Worm (Caenorhabditis elegans) whole organism, midembryonic: ENCODE results near the gene F58E6.11.

Experiments
- T22C8.4 ChIP-seq: fragments of 200-800 bp; sonication (Bioruptor generic); IDR thresholded peaks from 2 replicates; pipeline ENCODE4 v1.3.6; 2022; ENCODE audit warnings: missing genetic modification characterization, missing compliant biosample characterization
- cog-1 ChIP-seq: sonication (generic microtip); optimal IDR thresholded peaks from 2 replicates; lab custom pipeline; 2016; ENCODE audit warnings: missing genetic modification characterization, missing compliant biosample characterization
- flt-1 ChIP-seq: fragments of 200-800 bp; sonication (Bioruptor generic); IDR thresholded peaks from 2 replicates; pipeline ENCODE4 v1.3.6; 2022; ENCODE audit warnings: missing genetic modification characterization, missing compliant biosample characterization
- klf-2 ChIP-seq: fragments of 200-800 bp; sonication (Bioruptor generic); conservative IDR thresholded peaks from 2 replicates; pipeline ENCODE4 v1.3.6; 2022; ENCODE audit warnings: missing genetic modification reagents, missing genetic modification characterization, missing compliant biosample characterization
- med-1 ChIP-seq: sonication (generic microtip); optimal IDR thresholded peaks from 2 replicates; lab custom pipeline; 2017; ENCODE audit warnings: missing genetic modification characterization, mild to moderate bottlenecking, missing compliant biosample characterization, antibody characterized with exemption, missing genetic modification reagents; ENCODE audit not compliant: insufficient read depth
- ref-1 ChIP-seq: fragments of 200-800 bp; sonication (Bioruptor generic); conservative IDR thresholded peaks from 2 replicates; pipeline ENCODE4 v1.3.6; 2022; ENCODE audit warnings: missing genetic modification reagents, missing genetic modification characterization, missing compliant biosample characterization
- tab-1 ChIP-seq: fragments of 200-800 bp; sonication (Bioruptor generic); IDR thresholded peaks from 2 replicates; pipeline ENCODE4 v1.3.6; 2022; ENCODE audit warnings: missing genetic modification characterization, missing compliant biosample characterization
- ztf-23 ChIP-seq: fragments of 200-800 bp; sonication (Bioruptor generic); IDR thresholded peaks from 2 replicates; pipeline ENCODE4 v1.3.6; 2022; ENCODE audit warnings: missing genetic modification reagents, missing genetic modification characterization, missing compliant biosample characterization
- ztf-29 ChIP-seq: fragments of 200-800 bp; sonication (Bioruptor generic); IDR thresholded peaks from 2 replicates; pipeline ENCODE4 v1.3.6; 2022; ENCODE audit warnings: missing genetic modification reagents, missing genetic modification characterization, missing compliant biosample characterization

The F58E6.11 gene

DNA sequence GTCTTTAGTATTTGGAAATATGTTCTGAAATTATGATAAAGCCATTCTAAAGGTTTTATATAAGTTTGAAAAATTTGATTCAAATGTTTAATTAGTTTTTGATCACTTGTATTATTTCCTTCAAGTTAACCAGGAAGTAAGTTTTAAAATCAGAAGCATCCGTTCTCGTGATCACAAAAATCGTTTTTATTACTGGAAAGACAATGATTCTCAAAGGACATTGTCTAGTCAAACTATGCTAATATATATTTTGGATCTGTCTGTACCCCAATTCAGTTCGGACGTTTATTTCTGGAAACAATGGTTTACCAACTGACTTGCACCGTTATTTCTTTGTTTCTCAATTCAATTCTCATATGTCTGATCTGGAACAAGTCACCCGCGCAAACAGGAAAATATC is 41.4 kb downstream of the F58E6.11 start, which contains the start of gene str-188:
str-188 (plus strand) TSS at position 301 of the 400 bp plus-strand sequence.
- TF ChIP-seq tab-1 (GFP tag; lab: Robert Waterston, UW) = no peak
- no peak for TF ChIP-seq ref-1
- no peak for TF ChIP-seq T22C8.4 (GFP tag; lab: Robert Waterston, UW)
- no peak for TF ChIP-seq flt-1 (GFP tag; lab: Robert Waterston, UW)
- TF ChIP-seq klf-2 (GFP tag; lab: Robert Waterston, UW) = no peak
- TF ChIP-seq med-1 (GFP tag; lab: Kevin White, UChicago) = no peak
- TF ChIP-seq ztf-23 (GFP tag; lab: Robert Waterston, UW) = no peak
- TF ChIP-seq cog-1 (tag; lab: Kevin White, UChicago) = no peak
- TF ChIP-seq ztf-29 (GFP tag; lab: Robert Waterston, UW) = no peak

- TF ChIP-seq T22C8.4 (GFP tag; lab: Robert Waterston, UW) (no peak), klf-2 (GFP tag; lab: Robert Waterston, UW) (no peak), ztf-23 (GFP tag; lab: Robert Waterston, UW) (no peak), ztf-29 (GFP tag; lab: Robert Waterston, UW) (no peak), flt-1 (GFP tag; lab: Robert Waterston, UW) (no peak), cog-1 (tag; lab: Kevin White, UChicago) (no peak), med-1 (GFP tag; lab: Kevin White, UChicago) (no peak)
These were observed 42.9 kb downstream of the F58E6.11 start, which contains the start of gene F40F9.3 for ce11 chrV:9714909-9715308. Gene F40F9.3 (plus strand): TSS chrV:9715209.

ce11 chrV:9713532-9713931 is 44.3 kb downstream of the F58E6.11 start, which contains the start of gene F40F9.10:
Gene F40F9.10 (minus strand): TSS chrV:9713632.
- no peak for TF ChIP-seq ztf-23 (GFP tag; lab: Robert Waterston, UW)
- no peak for TF ChIP-seq med-1 (GFP tag; lab: Kevin White, UChicago)
- no peak for TF ChIP-seq ref-1
- no peak for TF ChIP-seq klf-2 (GFP tag; lab: Robert Waterston, UW)
- no peak for TF ChIP-seq T22C8.4 (GFP tag; lab: Robert Waterston, UW)
- TF ChIP-seq ztf-29 (GFP tag; lab: Robert Waterston, UW) = no peak
- TF ChIP-seq flt-1 (GFP tag; lab: Robert Waterston, UW) = no peak
- TF ChIP-seq tab-1 (GFP tag; lab: Robert Waterston, UW) = no peak
- TF ChIP-seq cog-1 (tag; lab: Kevin White, UChicago) = no peak

- TF ChIP-seq tab-1 (GFP tag; lab: Robert Waterston, UW) = no peak
- no peak for TF ChIP-seq ztf-23 (GFP tag; lab: Robert Waterston, UW)
- TF ChIP-seq klf-2 (GFP tag; lab: Robert Waterston, UW) = no peak
- TF ChIP-seq ztf-29 (GFP tag; lab: Robert Waterston, UW) = no peak
- no peak for TF ChIP-seq T22C8.4 (GFP tag; lab: Robert Waterston, UW)
- no peak for TF ChIP-seq ref-1
- TF ChIP-seq cog-1 (tag; lab: Kevin White, UChicago) = no peak
- no peak for TF ChIP-seq med-1 (GFP tag; lab: Kevin White, UChicago)
- no peak for TF ChIP-seq flt-1 (GFP tag; lab: Robert Waterston, UW)
These were observed 45.2 kb downstream of the F58E6.11 start for ce11 chrV:9712418-9713173.

DNA sequence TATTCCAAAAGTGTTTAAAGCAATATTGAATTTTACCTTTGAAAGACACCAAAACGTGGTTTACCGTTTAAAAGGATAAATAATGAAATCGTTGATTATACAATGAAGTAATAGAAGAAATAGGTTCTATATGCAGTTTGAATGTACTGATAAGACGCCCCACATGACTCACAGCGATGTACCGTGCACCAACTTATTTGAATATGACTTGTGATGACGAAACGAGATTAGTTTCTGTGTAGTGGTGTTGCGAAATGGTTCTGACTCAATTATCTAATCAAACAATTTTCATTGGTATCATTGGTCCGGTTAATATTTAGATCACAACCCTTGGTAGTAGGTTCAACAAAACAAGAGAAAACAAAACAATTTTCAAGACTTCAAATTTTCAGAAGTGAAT is 46.6 kb downstream of the F58E6.11 start:
- TF ChIP-seq med-1 (GFP tag; lab: Kevin White, UChicago) = no peak
- TF ChIP-seq tab-1 (GFP tag; lab: Robert Waterston, UW) = no peak
- no peak for TF ChIP-seq klf-2 (GFP tag; lab: Robert Waterston, UW)
- no peak for TF ChIP-seq T22C8.4 (GFP tag; lab: Robert Waterston, UW)
- no peak for TF ChIP-seq ztf-29 (GFP tag; lab: Robert Waterston, UW)
- no peak for TF ChIP-seq cog-1 (tag; lab: Kevin White, UChicago)
- no peak for TF ChIP-seq ref-1
- no peak for TF ChIP-seq ztf-23 (GFP tag; lab: Robert Waterston, UW)
- TF ChIP-seq flt-1 (GFP tag; lab: Robert Waterston, UW) = no peak

- TF ChIP-seq cog-1 (tag; lab: Kevin White, UChicago) = no peak
- no peak for TF ChIP-seq tab-1 (GFP tag; lab: Robert Waterston, UW)
- TF ChIP-seq T22C8.4 (GFP tag; lab: Robert Waterston, UW) = no peak
- TF ChIP-seq ztf-29 (GFP tag; lab: Robert Waterston, UW) = no peak
- TF ChIP-seq klf-2 (GFP tag; lab: Robert Waterston, UW) = no peak
- TF ChIP-seq flt-1 (GFP tag; lab: Robert Waterston, UW) = no peak
- TF ChIP-seq ztf-23 (GFP tag; lab: Robert Waterston, UW) = no peak
- no peak for TF ChIP-seq ref-1
- no peak for TF ChIP-seq med-1 (GFP tag; lab: Kevin White, UChicago)
These were observed 48.0 kb downstream of the F58E6.11 start, which contains the start of gene tag-120 for ce11 chrV:9709747-9710146. Gene tag-120 (minus strand): TSS chrV:9709814.
